Worm (Caenorhabditis elegans) whole organism, late embryonic: ENCODE data around the gene srd-38.
A peak's percentile ranks its signal among the peaks of the same experiment; 100 is the strongest.

ENCODE experiments used
- F13H6.1 ChIP-seq: sonication (generic microtip); optimal IDR thresholded peaks from 2 replicates; lab custom pipeline; 2016; ENCODE audit warnings: missing genetic modification characterization, missing compliant biosample characterization
- ceh-34 ChIP-seq: sonication (generic microtip); optimal IDR thresholded peaks from 2 replicates; lab custom pipeline; 2016; ENCODE audit warnings: mild to moderate bottlenecking, missing genetic modification characterization, missing compliant biosample characterization
- elt-2 ChIP-seq: sonication (generic microtip); optimal IDR thresholded peaks from 2 replicates; lab custom pipeline; 2016; ENCODE audit warnings: missing genetic modification reagents, missing genetic modification characterization, missing compliant biosample characterization
- fkh-10 ChIP-seq: fragments of 150-350 bp; optimal IDR thresholded peaks from 2 replicates; lab custom pipeline; 2014; ENCODE audit warnings: missing biosample characterization, missing genetic modification reagents, missing genetic modification characterization
- hlh-15 ChIP-seq: sonication (generic microtip); optimal IDR thresholded peaks from 2 replicates; lab custom pipeline; 2016; ENCODE audit warnings: missing genetic modification characterization, missing compliant biosample characterization
- hlh-30 ChIP-seq: sonication (generic microtip); optimal IDR thresholded peaks from 2 replicates; lab custom pipeline; 2017; ENCODE audit warnings: antibody characterized with exemption, missing genetic modification characterization, missing compliant biosample characterization; ENCODE audit not compliant: insufficient read depth
- nhr-11 ChIP-seq: fragments of 150-350 bp; optimal IDR thresholded peaks from 2 replicates; lab custom pipeline; 2014; ENCODE audit warnings: missing biosample characterization, missing genetic modification characterization
- pros-1 ChIP-seq: fragments of 150-350 bp; optimal IDR thresholded peaks from 2 replicates; lab custom pipeline; 2014; ENCODE audit warnings: missing biosample characterization, missing genetic modification reagents, missing genetic modification characterization
- rnt-1 ChIP-seq: sonication (generic microtip); optimal IDR thresholded peaks from 2 replicates; lab custom pipeline; 2016; ENCODE audit warnings: missing genetic modification characterization, missing compliant biosample characterization
- unc-55 ChIP-seq: sonication (generic microtip); optimal IDR thresholded peaks from 2 replicates; lab custom pipeline; 2017; ENCODE audit warnings: missing biosample characterization, missing genetic modification reagents, missing genetic modification characterization

ce11 chrX:13257577-13257976 is 34.0 kb upstream of the srd-38 start, which contains the start of gene K08H2.10:
- TF ChIP-seq fkh-10 (GFP tag; lab: Kevin White, UChicago), result no peak
- TF ChIP-seq pros-1 (tag; lab: Kevin White, UChicago), result no peak
- no peak for TF ChIP-seq nhr-11 (tag; lab: Kevin White, UChicago)
- TF ChIP-seq hlh-15, result no peak
- no peak for TF ChIP-seq F13H6.1 (tag; lab: Kevin White, UChicago)
- no peak for TF ChIP-seq rnt-1 (tag; lab: Kevin White, UChicago)
- TF ChIP-seq hlh-30, result no peak
- peak; percentile 92 for TF ChIP-seq elt-2 (tag; lab: Kevin White, UChicago)
- TF ChIP-seq ceh-34, result no peak
- no peak for TF ChIP-seq unc-55 (GFP tag; lab: Kevin White, UChicago)
